Fruit fly (Drosophila melanogaster): Measurements from ENCODE around the gene chrb.

DNA sequence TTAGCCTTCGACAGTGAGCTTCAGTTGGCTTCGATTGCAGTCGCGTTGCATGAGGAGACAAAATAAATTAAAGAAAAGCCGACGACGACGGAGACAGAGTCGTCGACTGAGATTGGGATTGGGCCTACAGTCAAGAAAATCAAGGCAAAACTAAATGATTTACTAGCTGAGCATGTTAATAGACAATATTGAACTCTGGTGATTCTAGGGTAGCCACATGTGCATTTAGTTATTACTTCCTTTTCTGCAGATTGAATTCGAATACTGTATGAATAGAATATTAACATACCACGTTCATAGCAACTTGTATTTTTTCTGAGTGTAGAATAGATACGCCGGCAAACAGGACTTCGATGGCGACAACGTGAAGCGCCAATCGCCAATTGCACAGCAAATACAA lies 39.0 kb upstream of the chrb start:
- TF ChIP-seq CG8478 (optimal IDR thresholded peaks at IDR 0.05) (no peak), CTCF (optimal IDR thresholded peaks at IDR 0.05) (no peak)
